Fruit fly (Drosophila melanogaster) whole organism, pupa: ENCODE measurements around the gene Dph1.

Experiments
- CG10348 ChIP-seq: fragments of 200-800 bp; sonication (Bioruptor generic); IDR thresholded peaks from 2 replicates; pipeline ENCODE4 v1.3.6; 2022; ENCODE audit warnings: missing biosample characterization, missing genetic modification characterization
- CG14655 ChIP-seq: fragments of 200-800 bp; sonication (Bioruptor generic); optimal IDR thresholded peaks from 3 replicates; lab custom pipeline; 2017; ENCODE audit warnings: mild to moderate bottlenecking, missing biosample characterization, missing genetic modification reagents, missing genetic modification characterization
- CG34367 ChIP-seq: fragments of 200-800 bp; sonication (Bioruptor generic); optimal IDR thresholded peaks from 2 replicates; lab custom pipeline; 2018; ENCODE audit warnings: missing biosample characterization, mild to moderate bottlenecking, missing genetic modification characterization
- D1 ChIP-seq: fragments of 200-800 bp; sonication (Bioruptor generic); optimal IDR thresholded peaks from 2 replicates; lab custom pipeline; 2018; ENCODE audit warnings: missing biosample characterization, mild to moderate bottlenecking, missing genetic modification characterization, moderate library complexity
- EcR ChIP-seq: fragments of 200-800 bp; sonication (Bioruptor generic); optimal IDR thresholded peaks from 3 replicates; lab custom pipeline; 2019; ENCODE audit warnings: missing biosample characterization, missing genetic modification characterization, mild to moderate bottlenecking, moderate library complexity, missing genetic modification reagents
- rn ChIP-seq: fragments of 200-800 bp; sonication (Bioruptor generic); IDR thresholded peaks from 2 replicates; pipeline ENCODE4 v1.3.6; 2022; ENCODE audit warnings: missing biosample characterization, missing genetic modification characterization

DNA sequence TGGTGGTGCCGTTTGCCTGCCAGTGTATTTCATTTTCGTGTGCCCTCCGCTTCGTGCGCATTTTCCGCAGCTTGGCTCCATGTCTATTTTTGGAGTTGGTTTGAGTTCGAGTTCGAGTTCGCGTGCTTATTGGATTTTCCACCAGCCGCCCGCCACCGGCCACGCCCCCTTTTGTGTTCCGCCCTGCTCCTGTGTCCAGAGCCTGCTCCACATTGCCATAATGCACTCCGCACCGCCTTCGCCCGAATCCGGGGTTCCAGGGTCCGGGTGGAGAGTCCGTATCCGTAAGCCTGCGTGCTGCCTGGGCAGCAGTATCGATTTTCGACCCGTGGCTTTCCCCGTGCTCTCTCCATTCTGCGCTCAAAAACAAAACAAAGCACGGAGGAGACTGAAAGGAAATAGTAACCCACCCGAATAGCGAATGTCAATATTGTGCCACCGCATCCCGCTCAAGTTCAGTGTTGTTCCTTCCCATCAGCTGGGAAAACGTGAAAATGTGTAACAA lies 18.4 kb downstream of the Dph1 start:
- TF ChIP-seq rn (GFP tag; lab: Robert Waterston, UW) (no peak), CG14655 (no peak), D1 (tag; lab: Kevin White, UChicago) (no peak), CG10348 (GFP tag; lab: Robert Waterston, UW) (no peak), EcR (GFP tag; lab: Kevin White, UChicago) (no peak), CG34367 (tag; lab: Kevin White, UChicago) (no peak)
